Fruit fly (Drosophila melanogaster) whole organism, embryonic: ENCODE results near the gene rut.

Experiments
- Atf-2 ChIP-seq: fragments of 200-800 bp; sonication (Bioruptor generic); optimal IDR thresholded peaks from 2 replicates; lab custom pipeline; 2016; ENCODE audit warnings: missing biosample characterization, missing genetic modification characterization
- Bdp1 ChIP-seq: fragments of 200-800 bp; sonication (Bioruptor generic); optimal IDR thresholded peaks from 3 replicates; lab custom pipeline; 2016; ENCODE audit warnings: missing biosample characterization, missing genetic modification characterization
- Bgb ChIP-seq: fragments of 200-800 bp; sonication (Bioruptor generic); IDR thresholded peaks from 2 replicates; pipeline ENCODE4 v1.3.6; 2022; ENCODE audit warnings: missing biosample characterization, missing genetic modification characterization; ENCODE audit not compliant: partially characterized antibody
- CG12155 ChIP-seq: fragments of 200-800 bp; sonication (Bioruptor generic); optimal IDR thresholded peaks from 3 replicates; lab custom pipeline; 2016; ENCODE audit warnings: missing biosample characterization, missing genetic modification characterization
- CG1233 ChIP-seq: fragments of 200-800 bp; sonication (Bioruptor generic); optimal IDR thresholded peaks from 4 replicates; lab custom pipeline; 2018; ENCODE audit warnings: missing biosample characterization, mild to moderate bottlenecking, missing genetic modification characterization
- CG12769 ChIP-seq: fragments of 200-800 bp; sonication (Bioruptor generic); optimal IDR thresholded peaks from 2 replicates; lab custom pipeline; 2019; ENCODE audit warnings: missing biosample characterization, mild to moderate bottlenecking, missing genetic modification characterization, moderate library complexity
- CG13123 ChIP-seq: fragments of 200-800 bp; sonication (Bioruptor generic); optimal IDR thresholded peaks from 2 replicates; lab custom pipeline; 2016; ENCODE audit warnings: missing biosample characterization, missing genetic modification characterization
- CG13296 ChIP-seq: fragments of 200-800 bp; sonication (Bioruptor generic); optimal IDR thresholded peaks from 3 replicates; lab custom pipeline; 2018; ENCODE audit warnings: missing biosample characterization, mild to moderate bottlenecking, missing genetic modification characterization
- CG13424 ChIP-seq: fragments of 200-800 bp; sonication (Bioruptor generic); optimal IDR thresholded peaks from 2 replicates; lab custom pipeline; 2019; ENCODE audit warnings: missing biosample characterization, mild to moderate bottlenecking, missing genetic modification characterization, moderate library complexity
- CG1529 ChIP-seq: fragments of 200-800 bp; sonication (Bioruptor generic); optimal IDR thresholded peaks from 3 replicates; lab custom pipeline; 2018; ENCODE audit warnings: missing biosample characterization, missing genetic modification characterization
- CG18476 ChIP-seq: fragments of 200-800 bp; sonication (Bioruptor generic); optimal IDR thresholded peaks from 2 replicates; lab custom pipeline; 2016; ENCODE audit warnings: missing biosample characterization, mild to moderate bottlenecking, missing genetic modification characterization
- CG2875 ChIP-seq: fragments of 200-800 bp; sonication (Bioruptor generic); optimal IDR thresholded peaks from 2 replicates; lab custom pipeline; 2017; ENCODE audit warnings: missing biosample characterization, mild to moderate bottlenecking, missing genetic modification characterization, missing genetic modification reagents
- CG30020 ChIP-seq: fragments of 200-800 bp; optimal IDR thresholded peaks from 2 replicates; lab custom pipeline; 2019; ENCODE audit warnings: missing biosample characterization, mild to moderate bottlenecking, missing genetic modification characterization, moderate library complexity
- CG31365 ChIP-seq: fragments of 200-800 bp; sonication (Bioruptor generic); optimal IDR thresholded peaks from 2 replicates; lab custom pipeline; 2018; ENCODE audit warnings: missing biosample characterization, mild to moderate bottlenecking, missing genetic modification characterization
- CG32767 ChIP-seq: fragments of 200-800 bp; sonication (Bioruptor generic); IDR thresholded peaks from 2 replicates; pipeline ENCODE4 v1.3.6; 2022; ENCODE audit warnings: missing biosample characterization, missing genetic modification characterization
- CG34376 ChIP-seq: fragments of 200-800 bp; sonication (Bioruptor generic); optimal IDR thresholded peaks from 2 replicates; lab custom pipeline; 2018; ENCODE audit warnings: missing biosample characterization, mild to moderate bottlenecking, missing genetic modification characterization
- CG3995 ChIP-seq: fragments of 200-800 bp; sonication (Bioruptor generic); optimal IDR thresholded peaks from 3 replicates; lab custom pipeline; 2016; ENCODE audit warnings: missing biosample characterization, missing genetic modification characterization
- CG43689 ChIP-seq: fragments of 200-800 bp; sonication (Bioruptor generic); IDR thresholded peaks from 2 replicates; pipeline ENCODE4 v1.3.6; 2022; ENCODE audit warnings: missing biosample characterization, missing genetic modification characterization
- CG4617 ChIP-seq: fragments of 200-800 bp; sonication (Bioruptor generic); optimal IDR thresholded peaks from 3 replicates; lab custom pipeline; 2016; ENCODE audit warnings: missing biosample characterization, missing genetic modification characterization, borderline replicate concordance
- CG6654 ChIP-seq: fragments of 200-800 bp; sonication (Bioruptor generic); optimal IDR thresholded peaks from 2 replicates; lab custom pipeline; 2017; ENCODE audit warnings: missing biosample characterization, mild to moderate bottlenecking, missing genetic modification characterization
- CG6765 ChIP-seq: fragments of 200-800 bp; sonication (Bioruptor generic); optimal IDR thresholded peaks from 3 replicates; lab custom pipeline; 2017; ENCODE audit warnings: missing biosample characterization, mild to moderate bottlenecking, missing genetic modification characterization
- CkIIα-i1 ChIP-seq: fragments of 200-800 bp; sonication (Bioruptor generic); IDR thresholded peaks from 2 replicates; pipeline ENCODE4 v1.3.6; 2022; ENCODE audit warnings: missing biosample characterization, missing genetic modification characterization
- Dip3 ChIP-seq: fragments of 200-800 bp; sonication (Bioruptor generic); optimal IDR thresholded peaks from 3 replicates; lab custom pipeline; 2016; ENCODE audit warnings: missing biosample characterization, missing genetic modification characterization
- Dref ChIP-seq: fragments of 200-800 bp; sonication (Bioruptor generic); IDR thresholded peaks from 2 replicates; pipeline ENCODE4 v1.3.6; 2022; ENCODE audit warnings: missing biosample characterization, missing genetic modification characterization
- Gug ChIP-seq: fragments of 200-800 bp; sonication (Bioruptor generic); IDR thresholded peaks from 4 replicates; pipeline ENCODE4 v1.3.6; 2022; ENCODE audit warnings: missing biosample characterization, missing genetic modification characterization
- H15 ChIP-seq: fragments of 200-800 bp; sonication (Bioruptor generic); IDR thresholded peaks from 3 replicates; pipeline ENCODE4 v1.3.6; 2022; ENCODE audit warnings: missing biosample characterization, missing genetic modification characterization
- HHEX ChIP-seq: fragments of 200-800 bp; sonication (Bioruptor generic); optimal IDR thresholded peaks from 3 replicates; lab custom pipeline; 2017; ENCODE audit warnings: missing biosample characterization, mild to moderate bottlenecking, missing genetic modification characterization, missing genetic modification reagents
- HLH3B ChIP-seq: fragments of 200-800 bp; sonication (Bioruptor generic); IDR thresholded peaks from 2 replicates; pipeline ENCODE4 v1.3.6; 2022; ENCODE audit warnings: missing biosample characterization, missing genetic modification characterization
- Hr3 ChIP-seq: fragments of 200-800 bp; sonication (Bioruptor generic); optimal IDR thresholded peaks from 3 replicates; lab custom pipeline; 2016; ENCODE audit warnings: missing biosample characterization, missing genetic modification characterization
- Spps ChIP-seq: fragments of 200-800 bp; sonication (Bioruptor generic); optimal IDR thresholded peaks from 2 replicates; lab custom pipeline; 2018; ENCODE audit warnings: missing biosample characterization, mild to moderate bottlenecking, missing genetic modification characterization
- TFAM ChIP-seq: fragments of 200-800 bp; sonication (Bioruptor generic); optimal IDR thresholded peaks from 2 replicates; lab custom pipeline; 2017; ENCODE audit warnings: missing biosample characterization, missing genetic modification characterization, inconsistent platforms
- ac ChIP-seq: fragments of 200-800 bp; sonication (Bioruptor generic); optimal IDR thresholded peaks from 3 replicates; lab custom pipeline; 2017; ENCODE audit warnings: missing biosample characterization, mild to moderate bottlenecking, missing genetic modification characterization
- bbx ChIP-seq: fragments of 200-800 bp; sonication (Bioruptor generic); IDR thresholded peaks from 2 replicates; pipeline ENCODE4 v1.3.6; 2022; ENCODE audit warnings: missing biosample characterization, missing genetic modification characterization; ENCODE audit not compliant: partially characterized antibody
- bcd ChIP-seq: fragments of 200-800 bp; sonication (Bioruptor generic); optimal IDR thresholded peaks from 2 replicates; lab custom pipeline; 2017; ENCODE audit warnings: missing biosample characterization, mild to moderate bottlenecking, missing genetic modification characterization
- bigmax ChIP-seq: fragments of 200-800 bp; sonication (Bioruptor generic); optimal IDR thresholded peaks from 2 replicates; lab custom pipeline; 2018; ENCODE audit warnings: missing biosample characterization, mild to moderate bottlenecking, missing genetic modification characterization
- bowl ChIP-seq: fragments of 200-800 bp; sonication (Bioruptor generic); IDR thresholded peaks from 2 replicates; pipeline ENCODE4 v1.3.6; 2022; ENCODE audit warnings: missing biosample characterization, missing genetic modification characterization
- caup ChIP-seq: fragments of 200-800 bp; sonication (Bioruptor generic); optimal IDR thresholded peaks from 3 replicates; lab custom pipeline; 2017; ENCODE audit warnings: missing biosample characterization, mild to moderate bottlenecking, missing genetic modification characterization, moderate library complexity; ENCODE audit not compliant: severe bottlenecking
- chm ChIP-seq: fragments of 200-800 bp; sonication (Bioruptor generic); IDR thresholded peaks from 2 replicates; pipeline ENCODE4 v1.3.6; 2022; ENCODE audit warnings: missing biosample characterization, missing genetic modification characterization
- ci ChIP-seq: fragments of 200-800 bp; sonication (Bioruptor generic); IDR thresholded peaks from 3 replicates; pipeline ENCODE4 v1.3.6; 2022; ENCODE audit warnings: missing biosample characterization, missing genetic modification characterization
- dati ChIP-seq: fragments of 200-800 bp; sonication (Bioruptor generic); IDR thresholded peaks from 2 replicates; pipeline ENCODE4 v1.3.6; 2022; ENCODE audit warnings: missing biosample characterization, missing genetic modification characterization
- dysf ChIP-seq: fragments of 200-800 bp; sonication (Bioruptor generic); IDR thresholded peaks from 3 replicates; pipeline ENCODE4 v1.3.6; 2022; ENCODE audit warnings: missing biosample characterization, missing genetic modification characterization
- ems ChIP-seq: fragments of 200-800 bp; sonication (Bioruptor generic); optimal IDR thresholded peaks from 3 replicates; lab custom pipeline; 2016; ENCODE audit warnings: missing biosample characterization, missing genetic modification characterization
- ftz-f1 ChIP-seq: fragments of 200-800 bp; sonication (Bioruptor generic); optimal IDR thresholded peaks from 2 replicates; lab custom pipeline; 2016; ENCODE audit warnings: missing biosample characterization, missing genetic modification characterization
- kah ChIP-seq: fragments of 200-800 bp; sonication (Bioruptor generic); optimal IDR thresholded peaks from 2 replicates; lab custom pipeline; 2018; ENCODE audit warnings: missing biosample characterization, mild to moderate bottlenecking, missing genetic modification characterization
- lbe ChIP-seq: fragments of 200-800 bp; sonication (Bioruptor generic); optimal IDR thresholded peaks from 2 replicates; lab custom pipeline; 2016; ENCODE audit warnings: missing biosample characterization, mild to moderate bottlenecking, missing genetic modification characterization
- nom ChIP-seq: fragments of 200-800 bp; sonication (Bioruptor generic); optimal IDR thresholded peaks from 2 replicates; lab custom pipeline; 2017; ENCODE audit warnings: missing biosample characterization, missing genetic modification characterization, mild to moderate bottlenecking, moderate library complexity, missing genetic modification reagents
- org-1 ChIP-seq: fragments of 200-800 bp; sonication (Bioruptor generic); optimal IDR thresholded peaks from 2 replicates; lab custom pipeline; 2017; ENCODE audit warnings: missing biosample characterization, missing genetic modification characterization
- pros ChIP-seq: fragments of 200-800 bp; sonication (Bioruptor generic); optimal IDR thresholded peaks from 3 replicates; lab custom pipeline; 2019; ENCODE audit warnings: missing biosample characterization, mild to moderate bottlenecking, missing genetic modification characterization, moderate library complexity
- ro ChIP-seq: fragments of 200-800 bp; sonication (Bioruptor generic); IDR thresholded peaks from 2 replicates; pipeline ENCODE4 v1.3.6; 2022; ENCODE audit warnings: missing biosample characterization, missing genetic modification characterization
- scrt ChIP-seq: fragments of 200-800 bp; sonication (Bioruptor generic); optimal IDR thresholded peaks from 2 replicates; lab custom pipeline; 2018; ENCODE audit warnings: missing biosample characterization, mild to moderate bottlenecking, missing genetic modification characterization, moderate library complexity
- sim ChIP-seq: fragments of 200-800 bp; sonication (Bioruptor generic); IDR thresholded peaks from 2 replicates; pipeline ENCODE4 v1.3.6; 2022; ENCODE audit warnings: missing biosample characterization, missing genetic modification characterization
- sug ChIP-seq: fragments of 200-800 bp; optimal IDR thresholded peaks from 2 replicates; lab custom pipeline; 2019; ENCODE audit warnings: missing biosample characterization, mild to moderate bottlenecking, missing genetic modification characterization, moderate library complexity

Gene rut

DNA sequence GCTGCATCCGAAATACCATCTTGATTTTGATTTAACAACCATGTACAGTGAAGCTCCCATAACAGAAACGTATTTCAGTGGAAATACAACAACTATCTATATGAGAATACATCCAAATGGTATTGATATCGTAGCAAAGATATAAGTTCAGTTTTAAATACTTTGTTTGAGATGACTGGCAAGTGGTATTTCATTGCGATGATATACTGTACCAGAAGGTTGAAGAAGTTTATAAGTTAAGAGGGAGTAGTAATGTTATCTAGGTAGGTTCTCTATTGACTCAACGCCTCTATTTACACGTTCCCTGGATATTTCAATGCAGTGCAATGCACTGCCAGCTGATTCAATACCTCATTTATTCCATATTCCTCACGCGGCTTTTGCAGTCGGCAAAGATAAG, 20.2 kb downstream of the rut start (continued):
- no peak for TF ChIP-seq Atf-2 (GFP tag; lab: Kevin White, UChicago)
- TF ChIP-seq TFAM (GFP tag; lab: Kevin White, UChicago), result no peak
- no peak for TF ChIP-seq CG3995
- TF ChIP-seq CG2875 (GFP tag; lab: Kevin White, UChicago), result peak; percentile 24
- TF ChIP-seq dysf (GFP tag; lab: Robert Waterston, UW), result 0 out of 3 replicates have a peak, but pooled peaks have one; percentile 9
- no peak for TF ChIP-seq Spps (tag; lab: Kevin White, UChicago)
- no peak for TF ChIP-seq CG32767 (GFP tag; lab: Robert Waterston, UW)
- TF ChIP-seq ro (GFP tag; lab: Robert Waterston, UW), result no peak
- TF ChIP-seq CG6654, result no peak
- no peak for TF ChIP-seq bbx (GFP tag; lab: Robert Waterston, UW)
- no peak for TF ChIP-seq sug
- no peak for TF ChIP-seq CG13123
- TF ChIP-seq CG6765 (GFP tag; lab: Kevin White, UChicago), result no peak
- TF ChIP-seq ftz-f1 (GFP tag; lab: Kevin White, UChicago), result no peak
- no peak for TF ChIP-seq chm (GFP tag; lab: Robert Waterston, UW)
- no peak for TF ChIP-seq scrt (GFP tag; lab: Kevin White, UChicago)
- TF ChIP-seq CG30020 (tag; lab: Kevin White, UChicago), result no peak
- peak; percentile 1 for TF ChIP-seq lbe (GFP tag; lab: Kevin White, UChicago)
- TF ChIP-seq bigmax (GFP tag; lab: Kevin White, UChicago), result no peak
- no peak for TF ChIP-seq pros (GFP tag; lab: Kevin White, UChicago)
- no peak for TF ChIP-seq nom (GFP tag; lab: Kevin White, UChicago)
- TF ChIP-seq CkIIα-i1 (GFP tag; lab: Robert Waterston, UW), result no peak
- no peak for TF ChIP-seq bcd (GFP tag; lab: Kevin White, UChicago)
- no peak for TF ChIP-seq Dip3 (GFP tag; lab: Kevin White, UChicago)
- no peak for TF ChIP-seq CG4617
- TF ChIP-seq ems (GFP tag; lab: Kevin White, UChicago), result no peak
- no peak for TF ChIP-seq CG34376
- TF ChIP-seq Bdp1 (GFP tag; lab: Kevin White, UChicago), result no peak
- no peak for TF ChIP-seq CG13296
- no peak for TF ChIP-seq HHEX
- no peak for TF ChIP-seq CG18476 (GFP tag; lab: Kevin White, UChicago)
- TF ChIP-seq CG43689 (GFP tag; lab: Robert Waterston, UW), result no peak
- no peak for TF ChIP-seq Gug (GFP tag; lab: Robert Waterston, UW)
- TF ChIP-seq dati (GFP tag; lab: Robert Waterston, UW), result no peak
- TF ChIP-seq ac (GFP tag; lab: Kevin White, UChicago), result no peak
- TF ChIP-seq Hr3 (GFP tag; lab: Kevin White, UChicago), result no peak
- no peak for TF ChIP-seq CG1529 (GFP tag; lab: Kevin White, UChicago)
- TF ChIP-seq CG12155 (GFP tag; lab: Kevin White, UChicago), result no peak
- TF ChIP-seq H15 (GFP tag; lab: Robert Waterston, UW), result no peak
- TF ChIP-seq CG13424 (tag; lab: Kevin White, UChicago), result no peak
- no peak for TF ChIP-seq bowl (GFP tag; lab: Robert Waterston, UW)
- no peak for TF ChIP-seq org-1
- no peak for TF ChIP-seq CG31365 (tag; lab: Kevin White, UChicago)
- 0 out of 2 replicates have a peak, but pooled peaks have one; percentile 12 for TF ChIP-seq HLH3B (GFP tag; lab: Robert Waterston, UW)
- no peak for TF ChIP-seq caup
- TF ChIP-seq ci (GFP tag; lab: Robert Waterston, UW), result peak; percentile 64; the same call in 1 of the 3 replicates
- no peak for TF ChIP-seq CG1233 (GFP tag; lab: Kevin White, UChicago)
- TF ChIP-seq kah (GFP tag; lab: Kevin White, UChicago), result no peak
- no peak for TF ChIP-seq Dref (GFP tag; lab: Robert Waterston, UW)
- TF ChIP-seq Bgb (GFP tag; lab: Robert Waterston, UW), result no peak
- no peak for TF ChIP-seq sim (GFP tag; lab: Robert Waterston, UW)
- peak; percentile 4 for TF ChIP-seq CG12769 (tag; lab: Kevin White, UChicago)
